Fruit fly (Drosophila melanogaster): Measurements from ENCODE around the gene Ubr3.
A peak's percentile ranks its signal among the peaks of the same experiment; 100 is the strongest.

The Ubr3 gene

dm6 chrX:7888386-7889024, 47.2 kb upstream of the Ubr3 start, which contains the start of gene Acat1 (continued):
- TF ChIP-seq fd96Cb (tag; optimal IDR thresholded peaks at IDR 0.05) (peak; percentile 35), CG11456 (GFP tag; IDR thresholded peaks at IDR 0.05) (peak; percentile 72; the same call in 2 of the 3 replicates), YL-1 (GFP tag; optimal IDR thresholded peaks at IDR 0.05) (peak; percentile 65), Dad (GFP tag; optimal IDR thresholded peaks at IDR 0.05) (peak; percentile 38), CG18011 (GFP tag; optimal IDR thresholded peaks at IDR 0.05) (peak; percentile 54), gcm2 (GFP tag; optimal IDR thresholded peaks at IDR 0.05) (no peak), CG30403 (GFP tag; optimal IDR thresholded peaks at IDR 0.05) (peak; percentile 71)

dm6 chrX:7891596-7892538, 43.8 kb upstream of the Ubr3 start, which contains the start of gene Nek2:
Nek2 (minus strand) TSS chrX:7891646.
- peak in 1 of 2 experiments; percentile 77 for TF ChIP-seq insv (GFP tag; optimal IDR thresholded peaks at IDR 0.05)
- TF ChIP-seq fd96Cb (tag; optimal IDR thresholded peaks at IDR 0.05) = no peak
- TF ChIP-seq Hr39 (optimal IDR thresholded peaks at IDR 0.05) = no peak
- TF ChIP-seq CG12219 (GFP tag; optimal IDR thresholded peaks at IDR 0.05) = no peak
- no peak for TF ChIP-seq tup (GFP tag; optimal IDR thresholded peaks at IDR 0.05)
- no peak for TF ChIP-seq CG7357 (GFP tag; IDR thresholded peaks at IDR 0.05)
- TF ChIP-seq peb (GFP tag; IDR thresholded peaks at IDR 0.05) = no peak
- no peak for TF ChIP-seq fd102C (GFP tag; optimal IDR thresholded peaks at IDR 0.05)
- TF ChIP-seq luna (GFP tag; optimal IDR thresholded peaks at IDR 0.05) = no peak
- TF ChIP-seq CG14014 (GFP tag; IDR thresholded peaks at IDR 0.05) = no peak
- TF ChIP-seq MESR4 (GFP tag; optimal IDR thresholded peaks at IDR 0.05) = no peak
- no peak for TF ChIP-seq otp (GFP tag; IDR thresholded peaks at IDR 0.05)
- no peak for TF ChIP-seq lmd (GFP tag; IDR thresholded peaks at IDR 0.05)
- no peak for TF ChIP-seq Atf6 (GFP tag; IDR thresholded peaks at IDR 0.05)
- TF ChIP-seq Max (GFP tag; optimal IDR thresholded peaks at IDR 0.05) = no peak
- no peak for TF ChIP-seq gem (tag; optimal IDR thresholded peaks at IDR 0.05)
- TF ChIP-seq twi (tag; optimal IDR thresholded peaks at IDR 0.05) = peak; percentile 14
- no peak for TF ChIP-seq CG16813 (GFP tag; IDR thresholded peaks at IDR 0.05; ENCODE audit: partially characterized antibody)
- TF ChIP-seq CG10431 (GFP tag; optimal IDR thresholded peaks at IDR 0.05) = no peak
- TF ChIP-seq CG31365 (tag; optimal IDR thresholded peaks at IDR 0.05) = no peak
- no peak for TF ChIP-seq CG9609 (GFP tag; optimal IDR thresholded peaks at IDR 0.05)
- TF ChIP-seq gro (GFP tag; optimal IDR thresholded peaks at IDR 0.05) = no peak
- no peak for TF ChIP-seq Hr3 (GFP tag; optimal IDR thresholded peaks at IDR 0.05)
- no peak for TF ChIP-seq CG9817 (tag; optimal IDR thresholded peaks at IDR 0.05)
- TF ChIP-seq CG8281 (tag; optimal IDR thresholded peaks at IDR 0.05) = no peak
- no peak for TF ChIP-seq CG9876 (GFP tag; optimal IDR thresholded peaks at IDR 0.05)
- no peak for TF ChIP-seq usp (GFP tag; optimal IDR thresholded peaks at IDR 0.05)
- TF ChIP-seq CG10543 (GFP tag; optimal IDR thresholded peaks at IDR 0.05) = no peak
- no peak for TF ChIP-seq Hey (tag; optimal IDR thresholded peaks at IDR 0.05)
- no peak for TF ChIP-seq CG4617 (GFP tag; optimal IDR thresholded peaks at IDR 0.05; ENCODE audit: borderline replicate concordance)
- TF ChIP-seq Ptx1 (GFP tag; IDR thresholded peaks at IDR 0.05) = no peak
- TF ChIP-seq CG7928 (GFP tag; optimal IDR thresholded peaks at IDR 0.05) = no peak
- no peak for TF ChIP-seq CG2120 (GFP tag; optimal IDR thresholded peaks at IDR 0.05)
- TF ChIP-seq pnt (GFP tag; optimal IDR thresholded peaks at IDR 0.05) = no peak
- TF ChIP-seq Optix (GFP tag; IDR thresholded peaks at IDR 0.05) = no peak
- TF ChIP-seq pb (GFP tag; optimal IDR thresholded peaks at IDR 0.05) = no peak
- TF ChIP-seq dimm (GFP tag; IDR thresholded peaks at IDR 0.05) = no peak
- TF ChIP-seq Antp (GFP tag; optimal IDR thresholded peaks at IDR 0.05) = no peak
- peak in 1 of 2 experiments; percentile 57 for TF ChIP-seq Trl (optimal IDR thresholded peaks at IDR 0.05)
- no peak for TF ChIP-seq Trl (GFP tag; optimal IDR thresholded peaks at IDR 0.05)
- TF ChIP-seq btn (GFP tag; optimal IDR thresholded peaks at IDR 0.05) = no peak
- no peak for TF ChIP-seq CG8924 (tag; optimal IDR thresholded peaks at IDR 0.05)

Data from whole organism, embryonic.